Worm (Caenorhabditis elegans) whole organism, midembryonic: ENCODE data around the gene str-135.

Experiments
- T22C8.4 ChIP-seq: fragments of 200-800 bp; sonication (Bioruptor generic); IDR thresholded peaks from 2 replicates; pipeline ENCODE4 v1.3.6; 2022; ENCODE audit warnings: missing genetic modification characterization, missing compliant biosample characterization
- cog-1 ChIP-seq: sonication (generic microtip); optimal IDR thresholded peaks from 2 replicates; lab custom pipeline; 2016; ENCODE audit warnings: missing genetic modification characterization, missing compliant biosample characterization
- flt-1 ChIP-seq: fragments of 200-800 bp; sonication (Bioruptor generic); IDR thresholded peaks from 2 replicates; pipeline ENCODE4 v1.3.6; 2022; ENCODE audit warnings: missing genetic modification characterization, missing compliant biosample characterization
- klf-2 ChIP-seq: fragments of 200-800 bp; sonication (Bioruptor generic); conservative IDR thresholded peaks from 2 replicates; pipeline ENCODE4 v1.3.6; 2022; ENCODE audit warnings: missing genetic modification reagents, missing genetic modification characterization, missing compliant biosample characterization
- med-1 ChIP-seq: sonication (generic microtip); optimal IDR thresholded peaks from 2 replicates; lab custom pipeline; 2017; ENCODE audit warnings: missing genetic modification characterization, mild to moderate bottlenecking, missing compliant biosample characterization, antibody characterized with exemption, missing genetic modification reagents; ENCODE audit not compliant: insufficient read depth
- ref-1 ChIP-seq: fragments of 200-800 bp; sonication (Bioruptor generic); conservative IDR thresholded peaks from 2 replicates; pipeline ENCODE4 v1.3.6; 2022; ENCODE audit warnings: missing genetic modification reagents, missing genetic modification characterization, missing compliant biosample characterization
- tab-1 ChIP-seq: fragments of 200-800 bp; sonication (Bioruptor generic); IDR thresholded peaks from 2 replicates; pipeline ENCODE4 v1.3.6; 2022; ENCODE audit warnings: missing genetic modification characterization, missing compliant biosample characterization
- ztf-23 ChIP-seq: fragments of 200-800 bp; sonication (Bioruptor generic); IDR thresholded peaks from 2 replicates; pipeline ENCODE4 v1.3.6; 2022; ENCODE audit warnings: missing genetic modification reagents, missing genetic modification characterization, missing compliant biosample characterization
- ztf-29 ChIP-seq: fragments of 200-800 bp; sonication (Bioruptor generic); IDR thresholded peaks from 2 replicates; pipeline ENCODE4 v1.3.6; 2022; ENCODE audit warnings: missing genetic modification reagents, missing genetic modification characterization, missing compliant biosample characterization

Gene str-135

DNA sequence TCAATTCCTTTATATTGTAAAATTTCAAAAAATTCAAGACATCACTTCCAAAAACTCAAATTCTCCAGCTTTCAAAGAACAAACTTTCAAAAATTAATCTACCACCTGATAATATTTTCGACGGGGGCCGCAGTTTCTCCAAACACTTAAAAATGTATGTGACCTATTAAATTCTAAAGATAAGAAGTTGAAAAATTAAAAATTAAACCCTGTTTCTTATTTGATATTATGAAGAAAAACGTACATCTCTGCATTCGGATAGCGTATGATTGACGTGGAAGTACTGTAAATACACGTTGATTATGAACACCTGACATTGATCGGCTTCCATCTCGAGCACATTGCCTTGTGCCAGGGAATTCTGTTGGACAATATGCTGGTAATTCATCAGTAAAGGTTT, 25.3 kb upstream of the str-135 start:
- no peak for TF ChIP-seq T22C8.4 (GFP tag; lab: Robert Waterston, UW)
- no peak for TF ChIP-seq ztf-23 (GFP tag; lab: Robert Waterston, UW)
- no peak for TF ChIP-seq med-1
- no peak for TF ChIP-seq flt-1
- TF ChIP-seq cog-1 (tag; lab: Kevin White, UChicago) = no peak
- no peak for TF ChIP-seq klf-2 (GFP tag; lab: Robert Waterston, UW)
- TF ChIP-seq ref-1 = no peak
- TF ChIP-seq ztf-29 (GFP tag; lab: Robert Waterston, UW) = no peak
- no peak for TF ChIP-seq tab-1 (GFP tag; lab: Robert Waterston, UW)

DNA sequence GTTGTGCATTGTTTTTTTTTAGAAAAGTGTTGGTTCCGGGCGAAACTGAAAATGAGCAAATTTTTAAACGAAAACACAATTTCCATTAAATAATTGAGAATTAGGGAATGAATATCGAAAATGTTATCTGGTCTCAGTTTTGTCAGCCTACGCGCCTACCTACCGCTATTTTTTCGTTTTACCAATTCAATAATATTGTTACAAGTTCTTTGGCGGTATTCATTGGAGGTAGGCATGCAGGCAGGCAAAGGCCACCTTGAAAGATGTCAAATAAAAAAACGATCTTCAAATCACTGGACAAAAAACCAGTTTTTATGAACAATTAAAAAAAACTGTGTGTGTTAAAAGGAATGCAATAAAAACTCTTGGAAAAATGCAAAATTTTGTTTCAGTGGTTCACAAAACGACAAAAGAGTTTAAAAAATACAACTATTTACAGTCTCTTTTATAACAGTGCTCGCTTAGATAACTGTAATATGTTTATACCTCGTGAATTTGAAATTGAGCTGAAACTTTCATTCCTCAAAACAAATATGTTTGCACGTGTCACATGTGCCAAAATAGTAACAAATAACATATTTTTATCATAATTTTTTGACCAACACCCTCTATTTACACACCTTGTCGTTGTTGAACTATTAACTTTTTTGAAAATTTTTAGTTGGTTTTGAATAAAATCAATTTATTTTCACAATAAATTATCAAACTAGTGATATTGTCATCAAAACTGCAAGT, 24.0 kb upstream of the str-135 start, which contains the start of gene W02D7.11:
Gene W02D7.11 (minus strand): TSS at position 51 of the 735 bp plus-strand sequence.
- no peak for TF ChIP-seq ztf-29 (GFP tag; lab: Robert Waterston, UW)

DNA sequence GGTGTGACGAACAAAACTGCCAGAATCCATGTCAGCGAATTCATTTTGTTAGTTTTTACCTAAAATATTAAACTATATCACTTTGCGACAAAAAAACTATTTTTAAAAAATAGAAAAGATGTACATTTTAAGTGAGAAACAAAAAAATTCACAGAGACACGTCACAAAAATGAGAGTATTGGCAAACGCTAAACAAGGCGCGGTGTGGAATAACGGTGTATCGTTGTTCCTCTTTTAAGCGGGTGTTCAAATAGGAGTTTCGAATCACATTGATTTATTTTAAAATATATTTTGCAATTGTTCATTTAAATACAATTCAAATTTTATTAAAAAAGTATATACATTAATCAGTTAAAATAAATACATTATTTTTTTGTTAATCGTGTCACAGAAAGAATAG, 21.9 kb upstream of the str-135 start, which contains the start of gene sel-9:
Gene sel-9 (minus strand): TSS at position 59 of the 400 bp plus-strand sequence.
- TF ChIP-seq ztf-23 (GFP tag; lab: Robert Waterston, UW) (0 out of 2 replicates have a peak, but pooled peaks have one; percentile 7), T22C8.4 (GFP tag; lab: Robert Waterston, UW) (no peak)

DNA sequence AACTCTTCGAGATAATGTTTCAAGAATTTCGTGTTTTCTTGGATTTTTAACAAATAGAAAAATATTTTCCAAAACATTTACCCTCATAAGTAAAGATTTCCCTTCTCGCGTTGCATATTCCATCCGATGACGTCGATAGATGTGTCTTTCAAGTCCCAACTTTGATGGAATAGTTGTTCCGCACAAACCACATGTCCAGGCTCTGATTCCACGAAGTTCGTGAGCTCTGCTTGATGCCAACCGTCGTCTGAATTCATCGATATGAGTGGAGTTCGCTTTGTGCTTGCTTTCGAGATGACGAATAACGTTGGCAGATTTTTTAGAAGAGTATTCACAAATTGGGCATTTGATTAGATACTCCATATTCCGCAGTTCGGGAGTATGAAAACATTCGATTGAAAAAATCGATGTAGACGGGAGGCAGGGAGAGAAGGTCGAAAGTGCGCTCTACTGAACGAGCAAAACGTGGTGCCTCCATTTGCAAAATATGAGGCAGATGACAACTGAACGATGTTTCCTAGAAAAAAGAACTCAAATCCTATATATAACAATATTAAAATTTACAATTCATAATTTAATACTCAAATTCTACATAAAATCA, 20.4 kb upstream of the str-135 start, which contains the start of gene W02D7.6:
Gene W02D7.6 (minus strand): TSS at position 573 of the 601 bp plus-strand sequence.
- TF ChIP-seq cog-1 (tag; lab: Kevin White, UChicago) (no peak), ztf-29 (GFP tag; lab: Robert Waterston, UW) (no peak), flt-1 (0 out of 2 replicates have a peak, but pooled peaks have one; percentile 40), klf-2 (GFP tag; lab: Robert Waterston, UW) (no peak)

DNA sequence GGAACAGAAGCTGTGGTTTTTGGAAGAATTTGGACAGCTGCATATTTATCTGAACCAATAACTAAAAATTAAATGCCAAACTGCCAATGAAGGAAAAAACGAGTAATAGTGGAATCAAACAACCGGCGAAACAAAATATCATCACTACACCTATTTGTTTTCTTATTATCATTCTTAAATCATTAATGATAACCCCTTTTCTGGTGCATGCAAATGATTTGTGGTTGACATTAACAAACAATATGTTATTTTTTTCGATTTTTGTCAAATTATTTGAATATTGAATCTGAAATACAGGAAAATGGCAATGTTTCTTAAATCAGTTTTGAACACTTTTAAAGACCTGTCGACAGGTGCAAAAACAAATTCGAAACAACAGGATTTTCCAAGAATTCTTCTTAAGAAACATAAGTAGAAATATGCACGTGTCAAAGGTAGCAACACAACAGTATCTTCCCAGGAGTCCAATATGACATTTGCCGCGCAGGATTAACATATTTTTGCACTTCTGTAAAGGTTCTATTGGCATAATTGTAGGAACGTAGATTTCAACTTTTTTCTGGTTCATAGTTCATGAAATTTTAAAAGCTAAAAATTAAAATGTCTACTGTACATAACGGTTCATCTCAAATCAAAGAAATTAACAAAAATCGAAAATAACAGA, 18.7 kb upstream of the str-135 start, which contains the start of gene W02D7.5:
Gene W02D7.5 (minus strand): TSS at position 51 of the 664 bp plus-strand sequence.
- no peak for TF ChIP-seq cog-1 (tag; lab: Kevin White, UChicago)
- no peak for TF ChIP-seq ref-1
- TF ChIP-seq med-1 = no peak
- TF ChIP-seq klf-2 (GFP tag; lab: Robert Waterston, UW) = no peak
- TF ChIP-seq tab-1 (GFP tag; lab: Robert Waterston, UW) = no peak
- no peak for TF ChIP-seq flt-1
- no peak for TF ChIP-seq ztf-23 (GFP tag; lab: Robert Waterston, UW)
- TF ChIP-seq ztf-29 (GFP tag; lab: Robert Waterston, UW) = no peak
- no peak for TF ChIP-seq T22C8.4 (GFP tag; lab: Robert Waterston, UW)

DNA sequence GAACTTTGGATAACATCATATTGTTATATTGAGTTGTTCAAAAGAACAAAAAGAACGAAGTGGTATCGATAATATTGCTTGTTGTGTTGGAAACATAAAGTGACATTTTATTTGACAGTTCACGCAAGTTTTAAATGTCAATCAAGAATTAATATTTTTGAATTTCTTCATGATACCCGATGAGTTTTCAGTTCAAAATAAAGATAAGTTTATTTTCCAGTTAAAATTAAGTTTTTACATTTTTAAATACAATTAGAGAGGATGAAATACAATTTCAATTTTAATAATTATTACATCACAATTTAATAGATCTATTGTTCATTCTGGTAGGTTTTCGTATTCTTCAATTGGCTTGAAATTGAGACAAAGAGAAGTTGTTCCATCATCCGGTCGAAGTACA, 16.8 kb upstream of the str-135 start, which contains the start of gene W02D7.4:
Gene W02D7.4 (minus strand): TSS at position 101 of the 400 bp plus-strand sequence.
- TF ChIP-seq ref-1 (no peak), tab-1 (GFP tag; lab: Robert Waterston, UW) (no peak), ztf-23 (GFP tag; lab: Robert Waterston, UW) (no peak), flt-1 (no peak), cog-1 (tag; lab: Kevin White, UChicago) (no peak), ztf-29 (GFP tag; lab: Robert Waterston, UW) (no peak), T22C8.4 (GFP tag; lab: Robert Waterston, UW) (no peak), med-1 (no peak)

DNA sequence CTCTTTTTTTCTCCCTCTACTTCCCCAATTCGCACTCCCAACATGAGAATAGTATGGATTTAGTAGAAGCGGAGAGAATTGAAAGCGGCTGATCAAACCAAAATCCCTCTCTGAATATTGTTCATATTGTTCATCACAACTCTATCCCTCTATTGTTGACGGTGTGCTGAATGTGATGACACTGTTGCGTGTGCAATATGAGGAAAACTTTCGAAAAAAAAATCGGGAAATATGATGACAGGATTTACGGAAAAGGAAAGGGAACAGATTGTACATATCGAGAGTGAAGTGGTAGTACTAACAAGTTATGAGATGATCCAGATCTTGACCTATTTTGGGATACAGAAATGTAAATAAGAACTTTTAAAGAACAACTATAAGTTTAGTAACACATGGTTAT, 15.2 kb upstream of the str-135 start, which contains the start of gene smex-1:
Gene smex-1 (minus strand): TSS at position 101 of the 400 bp plus-strand sequence.
- TF ChIP-seq flt-1 (no peak), med-1 (no peak), T22C8.4 (GFP tag; lab: Robert Waterston, UW) (no peak), tab-1 (GFP tag; lab: Robert Waterston, UW) (no peak), cog-1 (tag; lab: Kevin White, UChicago) (no peak), ztf-29 (GFP tag; lab: Robert Waterston, UW) (no peak), ref-1 (no peak), ztf-23 (GFP tag; lab: Robert Waterston, UW) (no peak), klf-2 (GFP tag; lab: Robert Waterston, UW) (no peak)

DNA sequence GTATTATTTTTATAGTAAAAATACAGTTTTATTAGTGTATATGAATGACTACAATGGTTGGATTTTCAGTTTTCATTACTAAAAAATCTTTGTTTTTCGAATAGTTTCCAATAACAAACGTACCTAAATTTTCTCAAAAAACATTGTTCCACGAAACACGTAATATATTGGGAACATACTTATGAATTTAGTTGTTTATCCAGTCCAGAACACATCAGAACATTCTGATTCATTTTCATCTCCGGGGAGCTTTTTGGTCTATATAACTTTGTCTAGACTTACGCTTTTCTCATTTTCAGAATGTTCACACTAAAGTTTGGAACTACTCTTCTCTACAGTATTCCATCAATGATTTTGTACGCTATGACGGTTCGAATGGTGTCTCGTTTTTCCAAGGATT, 11.1 kb upstream of the str-135 start, which contains the start of gene srg-33:
Gene srg-33 (plus strand): TSS at position 301 of the 400 bp plus-strand sequence.
- TF ChIP-seq cog-1 (tag; lab: Kevin White, UChicago) (no peak), flt-1 (no peak), klf-2 (GFP tag; lab: Robert Waterston, UW) (no peak), T22C8.4 (GFP tag; lab: Robert Waterston, UW) (no peak), med-1 (no peak), ref-1 (no peak), tab-1 (GFP tag; lab: Robert Waterston, UW) (no peak), ztf-23 (GFP tag; lab: Robert Waterston, UW) (no peak), ztf-29 (GFP tag; lab: Robert Waterston, UW) (no peak)

DNA sequence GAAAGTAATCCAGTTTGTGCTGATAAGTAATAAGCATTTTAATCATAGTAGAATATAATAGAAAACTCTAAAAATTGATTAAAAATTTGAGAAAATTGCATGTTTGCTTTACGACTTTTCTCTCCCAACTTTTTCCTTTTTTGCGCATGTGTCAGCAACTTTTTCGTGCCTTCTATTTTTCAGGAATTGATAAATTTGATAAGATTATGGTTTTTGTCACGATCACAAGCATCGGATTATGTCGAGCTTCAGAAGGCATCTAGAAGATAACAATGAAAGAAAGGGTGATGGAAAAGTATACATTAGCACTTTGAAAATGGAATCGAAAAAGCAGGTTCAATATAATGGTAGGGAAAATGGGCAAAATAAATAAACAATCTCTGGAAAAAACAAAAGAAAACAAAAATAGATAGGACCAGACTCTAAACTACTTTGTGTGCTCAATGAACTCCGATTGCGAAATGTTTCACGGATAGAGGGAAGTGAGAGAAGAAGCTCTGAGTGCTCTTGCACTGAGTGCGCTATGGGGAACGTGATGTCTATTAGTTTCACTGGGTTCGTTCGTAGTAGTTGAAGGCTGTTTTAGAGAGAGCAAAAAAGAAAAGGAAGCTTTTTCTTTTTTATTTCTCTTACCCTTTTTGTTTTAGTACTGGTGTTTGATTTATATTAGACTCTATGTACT, 7.6 kb upstream of the str-135 start:
- TF ChIP-seq ztf-23 (GFP tag; lab: Robert Waterston, UW) = no peak
- no peak for TF ChIP-seq klf-2 (GFP tag; lab: Robert Waterston, UW)
- TF ChIP-seq cog-1 (tag; lab: Kevin White, UChicago) = no peak
- TF ChIP-seq flt-1 = no peak
- no peak for TF ChIP-seq med-1
- no peak for TF ChIP-seq ztf-29 (GFP tag; lab: Robert Waterston, UW)
